Worm (Caenorhabditis elegans) whole organism, L2 larva: ENCODE data around the gene twk-6.

Experiments used
- ceh-82 ChIP-seq: fragments of 150-350 bp; optimal IDR thresholded peaks from 2 replicates; lab custom pipeline; 2014; ENCODE audit warnings: missing biosample characterization, missing genetic modification characterization
- gmeb-1 ChIP-seq: fragments of 150-350 bp; optimal IDR thresholded peaks from 2 replicates; lab custom pipeline; 2014; ENCODE audit warnings: missing biosample characterization, missing genetic modification characterization
- lin-11 ChIP-seq: fragments of 150-350 bp; sonication (generic microtip); optimal IDR thresholded peaks from 2 replicates; lab custom pipeline; 2014; ENCODE audit warnings: missing biosample characterization, missing genetic modification characterization, inconsistent platforms, mixed read lengths
- mdl-1 ChIP-seq, 2 experiments: fragments of 150-350 bp in 1 of 2; sonication (generic microtip) in 1 of 2; optimal IDR thresholded peaks; 2 replicates each; lab custom pipeline; 2017; ENCODE audit warnings: missing biosample characterization in 2 of 2, missing genetic modification characterization in 2 of 2
- nhr-129 ChIP-seq: fragments of 150-350 bp; optimal IDR thresholded peaks from 2 replicates; lab custom pipeline; 2014; ENCODE audit warnings: missing biosample characterization, missing genetic modification characterization
- peb-1 ChIP-seq: fragments of 150-350 bp; optimal IDR thresholded peaks from 2 replicates; lab custom pipeline; 2014; ENCODE audit warnings: missing biosample characterization, missing genetic modification characterization
- sem-4 ChIP-seq: fragments of 150-350 bp; optimal IDR thresholded peaks from 2 replicates; lab custom pipeline; 2014; ENCODE audit warnings: missing biosample characterization, missing genetic modification reagents, missing genetic modification characterization
- skn-1 ChIP-seq: sonication (generic microtip); optimal IDR thresholded peaks from 2 replicates; lab custom pipeline; 2017; ENCODE audit warnings: missing biosample characterization, missing genetic modification characterization
- zag-1 ChIP-seq: fragments of 150-350 bp; optimal IDR thresholded peaks from 2 replicates; lab custom pipeline; 2014; ENCODE audit warnings: missing biosample characterization, missing genetic modification characterization
- ztf-11 ChIP-seq: sonication (generic microtip); optimal IDR thresholded peaks from 2 replicates; lab custom pipeline; 2017; ENCODE audit warnings: missing biosample characterization, missing genetic modification characterization

DNA sequence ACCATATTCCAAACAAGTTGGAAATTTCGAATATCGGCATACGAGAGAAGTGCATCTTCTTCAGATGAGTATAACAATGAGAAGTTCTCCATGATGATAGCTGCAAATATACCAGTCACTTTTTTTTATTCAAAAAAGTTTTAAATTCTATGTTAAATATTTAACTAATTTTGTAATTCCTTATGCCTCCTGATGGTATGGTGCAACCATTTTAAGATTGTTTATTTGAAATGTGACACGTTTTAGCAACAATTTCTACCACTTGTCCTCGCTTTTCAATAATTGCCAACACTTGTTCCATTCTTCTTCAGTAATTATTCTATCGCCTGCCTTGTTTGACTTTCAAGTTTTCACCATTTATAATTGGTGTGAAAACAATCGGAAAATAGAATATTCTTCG is 3.2 kb downstream of the twk-6 start, which contains the start of gene F17C8.6:
- no peak for TF ChIP-seq gmeb-1
- TF ChIP-seq nhr-129, result no peak
- no peak for TF ChIP-seq zag-1 (tag; lab: Kevin White, UChicago)
- TF ChIP-seq ztf-11 (tag; lab: Kevin White, UChicago), result no peak
- TF ChIP-seq lin-11 (tag; lab: Kevin White, UChicago), result no peak
- TF ChIP-seq skn-1 (tag; lab: Kevin White, UChicago), result no peak
- no peak for TF ChIP-seq sem-4
- no peak for TF ChIP-seq peb-1
- no peak for TF ChIP-seq ceh-82 (tag; lab: Kevin White, UChicago)
- TF ChIP-seq mdl-1 (tag; optimal IDR thresholded peaks at IDR 0.05; lab: Kevin White, UChicago), result no peak
